Fruit fly (Drosophila melanogaster) whole organism, prepupa: Measurements from ENCODE around the gene CG13625.

ENCODE experiments used
- CG11762 ChIP-seq: fragments of 200-800 bp; sonication (Bioruptor generic); optimal IDR thresholded peaks from 3 replicates; lab custom pipeline; 2016; ENCODE audit warnings: missing biosample characterization, missing genetic modification characterization; ENCODE audit not compliant: insufficient read depth
- CG6276 ChIP-seq: fragments of 200-800 bp; sonication (Bioruptor generic); optimal IDR thresholded peaks from 2 replicates; lab custom pipeline; 2017; ENCODE audit warnings: missing biosample characterization, mild to moderate bottlenecking, missing genetic modification characterization
- CG6854 ChIP-seq: fragments of 200-800 bp; sonication (Bioruptor generic); optimal IDR thresholded peaks from 2 replicates; lab custom pipeline; 2017; ENCODE audit warnings: missing biosample characterization, mild to moderate bottlenecking, missing genetic modification characterization
- CG8632 ChIP-seq: fragments of 200-800 bp; sonication (Bioruptor generic); optimal IDR thresholded peaks from 3 replicates; lab custom pipeline; 2016; ENCODE audit warnings: missing biosample characterization, missing genetic modification characterization
- Ets96B ChIP-seq: fragments of 200-800 bp; optimal IDR thresholded peaks from 2 replicates; lab custom pipeline; 2019; ENCODE audit warnings: missing biosample characterization, mild to moderate bottlenecking, missing genetic modification characterization, moderate library complexity
- Gug ChIP-seq: fragments of 200-800 bp; sonication (Bioruptor generic); IDR thresholded peaks from 2 replicates; pipeline ENCODE4 v1.3.6; 2022; ENCODE audit warnings: missing biosample characterization, missing genetic modification characterization
- Hr38 ChIP-seq: sonication (Bioruptor generic); optimal IDR thresholded peaks from 2 replicates; lab custom pipeline; 2016; ENCODE audit warnings: missing biosample characterization, missing genetic modification characterization
- OdsH ChIP-seq: fragments of 200-800 bp; sonication (Bioruptor generic); optimal IDR thresholded peaks from 3 replicates; lab custom pipeline; 2016; ENCODE audit warnings: missing biosample characterization, missing genetic modification characterization
- Smox ChIP-seq: fragments of 200-800 bp; sonication (Bioruptor generic); optimal IDR thresholded peaks from 3 replicates; lab custom pipeline; 2016; ENCODE audit warnings: missing biosample characterization, missing genetic modification characterization
- Sox14 ChIP-seq: fragments of 200-800 bp; sonication (Bioruptor generic); optimal IDR thresholded peaks from 3 replicates; lab custom pipeline; 2016; ENCODE audit warnings: missing biosample characterization, missing genetic modification characterization
- acj6 ChIP-seq: fragments of 200-800 bp; sonication (Bioruptor generic); optimal IDR thresholded peaks from 3 replicates; lab custom pipeline; 2016; ENCODE audit warnings: missing biosample characterization, missing genetic modification characterization
- cyc ChIP-seq: fragments of 200-800 bp; sonication (Bioruptor generic); optimal IDR thresholded peaks from 3 replicates; lab custom pipeline; 2016; ENCODE audit warnings: missing biosample characterization, missing genetic modification characterization
- net ChIP-seq: fragments of 200-800 bp; sonication (Bioruptor generic); optimal IDR thresholded peaks from 3 replicates; lab custom pipeline; 2016; ENCODE audit warnings: missing biosample characterization, missing genetic modification characterization
- svp ChIP-seq: fragments of 200-800 bp; sonication (Bioruptor generic); peaks from one replicate; lab custom pipeline; 2016; ENCODE audit warnings: missing biosample characterization, missing genetic modification characterization

- no peak for TF ChIP-seq acj6 (GFP tag; lab: Kevin White, UChicago)
- no peak for TF ChIP-seq Hr38 (GFP tag; lab: Kevin White, UChicago)
- TF ChIP-seq Sox14 (GFP tag; lab: Kevin White, UChicago) = no peak
- TF ChIP-seq CG6854 (GFP tag; lab: Kevin White, UChicago) = no peak
- TF ChIP-seq cyc (GFP tag; lab: Kevin White, UChicago) = no peak
- TF ChIP-seq CG11762 (GFP tag; lab: Kevin White, UChicago) = no peak
- no peak for TF ChIP-seq svp (GFP tag; lab: Kevin White, UChicago)
- TF ChIP-seq OdsH (GFP tag; lab: Kevin White, UChicago) = no peak
- no peak for TF ChIP-seq Ets96B (tag; lab: Kevin White, UChicago)
- no peak for TF ChIP-seq Gug (GFP tag; lab: Robert Waterston, UW)
- no peak for TF ChIP-seq CG6276 (GFP tag; lab: Kevin White, UChicago)
- TF ChIP-seq Smox (GFP tag; lab: Kevin White, UChicago) = no peak
- TF ChIP-seq net = no peak
- no peak for TF ChIP-seq CG8632
Observed at dm6 chr3R:24556554-24556953, 28.4 kb downstream of the CG13625 start.
